Fruit fly (Drosophila melanogaster) whole organism, pupa: ENCODE data around the gene CG6574.
A peak's percentile ranks its signal among the peaks of the same experiment; 100 is the strongest.

ENCODE experiments used
- CG13204 ChIP-seq: fragments of 200-800 bp; sonication (Bioruptor generic); optimal IDR thresholded peaks from 2 replicates; lab custom pipeline; 2018; ENCODE audit warnings: missing biosample characterization, mild to moderate bottlenecking, missing genetic modification characterization, moderate library complexity
- CG14655 ChIP-seq: fragments of 200-800 bp; sonication (Bioruptor generic); optimal IDR thresholded peaks from 3 replicates; lab custom pipeline; 2017; ENCODE audit warnings: mild to moderate bottlenecking, missing biosample characterization, missing genetic modification reagents, missing genetic modification characterization
- CG32121 ChIP-seq: fragments of 200-800 bp; sonication (Bioruptor generic); IDR thresholded peaks from 2 replicates; pipeline ENCODE4 v1.3.6; 2022; ENCODE audit warnings: missing biosample characterization, missing genetic modification characterization
- CG34367 ChIP-seq: fragments of 200-800 bp; sonication (Bioruptor generic); optimal IDR thresholded peaks from 2 replicates; lab custom pipeline; 2018; ENCODE audit warnings: missing biosample characterization, mild to moderate bottlenecking, missing genetic modification characterization
- CG8159 ChIP-seq: fragments of 200-800 bp; sonication (Bioruptor generic); optimal IDR thresholded peaks from 3 replicates; lab custom pipeline; 2018; ENCODE audit warnings: missing biosample characterization, mild to moderate bottlenecking, missing genetic modification characterization, moderate library complexity
- CG8301 ChIP-seq: fragments of 200-800 bp; sonication (Bioruptor generic); optimal IDR thresholded peaks from 2 replicates; lab custom pipeline; 2018; ENCODE audit warnings: missing biosample characterization, mild to moderate bottlenecking, missing genetic modification characterization
- EcR ChIP-seq: fragments of 200-800 bp; sonication (Bioruptor generic); optimal IDR thresholded peaks from 3 replicates; lab custom pipeline; 2019; ENCODE audit warnings: missing biosample characterization, missing genetic modification characterization, mild to moderate bottlenecking, moderate library complexity, missing genetic modification reagents
- Pif1A ChIP-seq: fragments of 200-800 bp; sonication (Bioruptor generic); optimal IDR thresholded peaks from 3 replicates; lab custom pipeline; 2016; ENCODE audit warnings: missing biosample characterization, missing genetic modification characterization
- Pif1B ChIP-seq: fragments of 200-800 bp; sonication (Bioruptor generic); optimal IDR thresholded peaks from 3 replicates; lab custom pipeline; 2016; ENCODE audit warnings: missing biosample characterization, missing genetic modification characterization
- fd96Ca ChIP-seq: fragments of 200-800 bp; sonication (Bioruptor generic); IDR thresholded peaks from 3 replicates; pipeline ENCODE4 v1.3.6; 2022; ENCODE audit warnings: missing biosample characterization, missing genetic modification characterization

DNA sequence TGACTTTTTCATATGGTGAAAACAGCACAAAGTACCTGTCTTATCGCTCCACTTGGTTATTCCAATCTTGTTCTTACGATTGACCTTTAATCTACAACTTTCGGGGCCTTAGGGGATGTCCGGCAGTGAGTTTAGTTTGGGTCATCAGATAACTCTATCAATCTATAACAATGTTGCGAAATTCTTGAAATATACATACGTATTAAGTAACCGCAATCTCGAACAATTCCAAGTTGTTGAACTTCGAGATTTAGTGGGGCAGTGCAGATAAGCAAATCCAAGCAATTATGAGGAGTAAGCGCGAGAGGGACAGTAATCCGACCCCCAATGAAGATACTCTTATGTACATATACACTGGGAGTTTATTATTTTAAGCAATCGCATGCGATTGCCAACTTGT is 7.8 kb upstream of the CG6574 start:
- TF ChIP-seq Pif1A (GFP tag; lab: Kevin White, UChicago) = no peak
- TF ChIP-seq Pif1B (GFP tag; lab: Kevin White, UChicago) = no peak
- no peak for TF ChIP-seq CG34367 (tag; lab: Kevin White, UChicago)
- TF ChIP-seq EcR (GFP tag; lab: Kevin White, UChicago) = peak; percentile 12
- TF ChIP-seq fd96Ca (GFP tag; lab: Robert Waterston, UW) = no peak
- no peak for TF ChIP-seq CG13204 (GFP tag; lab: Kevin White, UChicago)
- TF ChIP-seq CG8159 (tag; lab: Kevin White, UChicago) = no peak
- no peak for TF ChIP-seq CG14655 (GFP tag; lab: Kevin White, UChicago)
- no peak for TF ChIP-seq CG8301
- TF ChIP-seq CG32121 (GFP tag; lab: Robert Waterston, UW) = no peak
